Fruit fly (Drosophila melanogaster): Measurements from ENCODE around the gene CG7914.

CG7914 gene

dm6 chrX:19152570-19153287, 40.5 kb downstream of the CG7914 start:
- TF ChIP-seq CTCF (optimal IDR thresholded peaks at IDR 0.05): no peak
- no peak for TF ChIP-seq CG8478 (optimal IDR thresholded peaks at IDR 0.05)

- no peak for TF ChIP-seq CG8478 (optimal IDR thresholded peaks at IDR 0.05)
- no peak for TF ChIP-seq CTCF (optimal IDR thresholded peaks at IDR 0.05)
Observed at dm6 chrX:19149511-19149876, 43.8 kb downstream of the CG7914 start.

- TF ChIP-seq CG8478 (optimal IDR thresholded peaks at IDR 0.05) (no peak), CTCF (optimal IDR thresholded peaks at IDR 0.05) (no peak)
Observed at dm6 chrX:19148798-19149510, 44.3 kb downstream of the CG7914 start.

- TF ChIP-seq CTCF (optimal IDR thresholded peaks at IDR 0.05) (no peak), CG8478 (optimal IDR thresholded peaks at IDR 0.05) (no peak)
Observed at dm6 chrX:19147939-19148641, 45.2 kb downstream of the CG7914 start.

- TF ChIP-seq CG8478 (optimal IDR thresholded peaks at IDR 0.05) (no peak), CTCF (optimal IDR thresholded peaks at IDR 0.05) (no peak)
Observed at dm6 chrX:19146421-19146952, 46.8 kb downstream of the CG7914 start.

- TF ChIP-seq CG8478 (optimal IDR thresholded peaks at IDR 0.05) (no peak), CTCF (optimal IDR thresholded peaks at IDR 0.05) (no peak)
Observed at dm6 chrX:19144785-19145422, 48.3 kb downstream of the CG7914 start.
